Fruit fly (Drosophila melanogaster) whole organism, embryonic: ENCODE measurements around the gene scu.

ENCODE experiments used
- CG10209 ChIP-seq: fragments of 200-800 bp; sonication (Bioruptor generic); optimal IDR thresholded peaks from 3 replicates; lab custom pipeline; 2017; ENCODE audit warnings: missing biosample characterization, mild to moderate bottlenecking, missing genetic modification characterization, missing genetic modification reagents
- CG13775 ChIP-seq: fragments of 200-800 bp; sonication (Bioruptor generic); optimal IDR thresholded peaks from 3 replicates; lab custom pipeline; 2017; ENCODE audit warnings: missing biosample characterization, mild to moderate bottlenecking, missing genetic modification characterization
- H2.0 ChIP-seq: fragments of 200-800 bp; sonication (Bioruptor generic); IDR thresholded peaks from 2 replicates; pipeline ENCODE4 v1.3.6; 2022; ENCODE audit warnings: missing biosample characterization, missing genetic modification characterization
- Hand ChIP-seq: fragments of 200-800 bp; sonication (Bioruptor generic); optimal IDR thresholded peaks from 2 replicates; lab custom pipeline; 2017; ENCODE audit warnings: mild to moderate bottlenecking, missing biosample characterization, missing genetic modification reagents, missing genetic modification characterization
- Lhr ChIP-seq: fragments of 200-800 bp; sonication (Bioruptor generic); optimal IDR thresholded peaks from 3 replicates; lab custom pipeline; 2017; ENCODE audit warnings: mild to moderate bottlenecking, missing biosample characterization, missing genetic modification reagents, missing genetic modification characterization
- nau ChIP-seq: fragments of 200-800 bp; sonication (Bioruptor generic); optimal IDR thresholded peaks from 3 replicates; lab custom pipeline; 2017; ENCODE audit warnings: missing biosample characterization, mild to moderate bottlenecking, missing genetic modification characterization, missing genetic modification reagents
- pan ChIP-seq, 4 experiments: fragments of >200 bp in 3 of 4; fragments of 200-800 bp in 1 of 4; sonication (Bioruptor generic) in 1 of 4; optimal IDR thresholded peaks in 3 of 4; IDR thresholded peaks in 1 of 4; 2 replicates each; pipeline versions ENCODE4 v1.3.6 to Lab custom; 2017 to 2022; ENCODE audit warnings: missing biosample characterization in 2 of 4, missing genetic modification characterization in 2 of 4, mixed read lengths in 1 of 4
- zfh2 ChIP-seq: fragments of 200-800 bp; sonication (Bioruptor generic); optimal IDR thresholded peaks from 2 replicates; lab custom pipeline; 2016; ENCODE audit warnings: missing biosample characterization, missing genetic modification characterization

DNA sequence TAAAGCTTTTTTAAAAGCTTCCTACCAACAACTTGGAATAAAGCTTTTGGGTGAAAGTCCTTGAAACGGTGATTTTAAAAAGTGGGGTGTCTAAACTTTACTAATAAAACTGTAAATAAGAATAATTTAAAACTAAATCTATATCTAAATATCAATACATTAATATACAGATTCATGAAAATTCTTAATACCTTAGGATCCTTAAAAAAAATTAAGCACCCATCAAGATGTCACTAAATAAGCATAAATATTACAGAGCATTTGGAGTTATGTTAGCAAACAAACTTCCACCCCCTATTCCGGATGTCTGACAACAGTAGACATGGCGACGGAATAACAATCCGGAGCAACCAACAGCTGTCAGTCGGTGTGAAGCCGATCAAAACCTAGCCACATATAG, 26.9 kb upstream of the scu start, which contains the start of gene Dhc16F:
- TF ChIP-seq Lhr (GFP tag; lab: Kevin White, UChicago) (no peak), CG10209 (GFP tag; lab: Kevin White, UChicago) (no peak), zfh2 (GFP tag; lab: Kevin White, UChicago) (no peak), Hand (GFP tag; lab: Kevin White, UChicago) (no peak), pan (optimal IDR thresholded peaks at IDR 0.05; lab: Kevin White, UChicago) (no peak), pan (GFP tag; optimal IDR thresholded peaks at IDR 0.05 in 1 of 2, IDR thresholded peaks at IDR 0.05 in 1 of 2) (no peak), H2.0 (GFP tag; lab: Robert Waterston, UW) (no peak), CG13775 (GFP tag; lab: Kevin White, UChicago) (no peak), nau (GFP tag; lab: Kevin White, UChicago) (no peak)
